Fruit fly (Drosophila melanogaster) whole organism, embryonic: ENCODE measurements around the gene PIG-Q.

Experiments used
- B-H1 ChIP-seq: fragments of 200-800 bp; sonication (Bioruptor generic); IDR thresholded peaks from 3 replicates; pipeline ENCODE4 v1.3.6; 2022; ENCODE audit warnings: missing biosample characterization, missing genetic modification characterization
- B-H2 ChIP-seq: fragments of 200-800 bp; sonication (Bioruptor generic); optimal IDR thresholded peaks from 2 replicates; lab custom pipeline; 2018; ENCODE audit warnings: missing biosample characterization, mild to moderate bottlenecking, missing genetic modification characterization
- Bgb ChIP-seq: fragments of 200-800 bp; sonication (Bioruptor generic); IDR thresholded peaks from 2 replicates; pipeline ENCODE4 v1.3.6; 2022; ENCODE audit warnings: missing biosample characterization, missing genetic modification characterization; ENCODE audit not compliant: partially characterized antibody
- BtbVII ChIP-seq: fragments of 200-800 bp; sonication (Bioruptor generic); optimal IDR thresholded peaks from 3 replicates; lab custom pipeline; 2017; ENCODE audit warnings: missing biosample characterization, mild to moderate bottlenecking, missing genetic modification characterization
- C15 ChIP-seq: fragments of 200-800 bp; sonication (Bioruptor generic); IDR thresholded peaks from 3 replicates; pipeline ENCODE4 v1.3.6; 2022; ENCODE audit warnings: missing biosample characterization, missing genetic modification characterization
- CG10209 ChIP-seq: fragments of 200-800 bp; sonication (Bioruptor generic); optimal IDR thresholded peaks from 3 replicates; lab custom pipeline; 2017; ENCODE audit warnings: missing biosample characterization, mild to moderate bottlenecking, missing genetic modification characterization, missing genetic modification reagents
- CG10321 ChIP-seq: fragments of 200-800 bp; sonication (Bioruptor generic); IDR thresholded peaks from 2 replicates; pipeline ENCODE4 v1.3.6; 2022; ENCODE audit warnings: missing biosample characterization, missing genetic modification characterization
- CG12236 ChIP-seq: fragments of 200-800 bp; sonication (Bioruptor generic); optimal IDR thresholded peaks from 2 replicates; lab custom pipeline; 2016; ENCODE audit warnings: missing biosample characterization, missing genetic modification characterization
- CG13894 ChIP-seq: fragments of 200-800 bp; sonication (Bioruptor generic); optimal IDR thresholded peaks from 3 replicates; lab custom pipeline; 2018; ENCODE audit warnings: missing biosample characterization, mild to moderate bottlenecking, missing genetic modification characterization, moderate library complexity
- CG14050 ChIP-seq: fragments of 200-800 bp; sonication (Bioruptor generic); IDR thresholded peaks from 3 replicates; pipeline ENCODE4 v1.3.6; 2022; ENCODE audit warnings: missing biosample characterization, missing genetic modification characterization
- CG15073 ChIP-seq: fragments of 200-800 bp; sonication (Bioruptor generic); optimal IDR thresholded peaks from 2 replicates; lab custom pipeline; 2016; ENCODE audit warnings: missing biosample characterization, missing genetic modification characterization
- CG15479 ChIP-seq: fragments of 200-800 bp; sonication (Bioruptor generic); optimal IDR thresholded peaks from 3 replicates; lab custom pipeline; 2019; ENCODE audit warnings: missing biosample characterization, mild to moderate bottlenecking, missing genetic modification characterization, moderate library complexity
- CG16779 ChIP-seq: fragments of 200-800 bp; sonication (Bioruptor generic); IDR thresholded peaks from 2 replicates; pipeline ENCODE4 v1.3.6; 2022; ENCODE audit warnings: missing biosample characterization, missing genetic modification characterization
- CG17385 ChIP-seq: fragments of 200-800 bp; sonication (Bioruptor generic); optimal IDR thresholded peaks from 3 replicates; lab custom pipeline; 2018; ENCODE audit warnings: missing biosample characterization, mild to moderate bottlenecking, missing genetic modification characterization
- CG17568 ChIP-seq: fragments of 200-800 bp; sonication (Bioruptor generic); optimal IDR thresholded peaks from 2 replicates; lab custom pipeline; 2018; ENCODE audit warnings: missing biosample characterization, mild to moderate bottlenecking, missing genetic modification characterization, moderate library complexity
- CG18262 ChIP-seq: fragments of 200-800 bp; optimal IDR thresholded peaks from 3 replicates; lab custom pipeline; 2019; ENCODE audit warnings: missing biosample characterization, mild to moderate bottlenecking, missing genetic modification characterization, moderate library complexity
- CG2875 ChIP-seq: fragments of 200-800 bp; sonication (Bioruptor generic); optimal IDR thresholded peaks from 2 replicates; lab custom pipeline; 2017; ENCODE audit warnings: missing biosample characterization, mild to moderate bottlenecking, missing genetic modification characterization, missing genetic modification reagents
- CG33213 ChIP-seq: fragments of 200-800 bp; sonication (Bioruptor generic); optimal IDR thresholded peaks from 3 replicates; lab custom pipeline; 2016; ENCODE audit warnings: missing biosample characterization, missing genetic modification characterization
- CG34224 ChIP-seq: fragments of 200-800 bp; sonication (Bioruptor generic); IDR thresholded peaks from 3 replicates; pipeline ENCODE4 v1.3.6; 2022; ENCODE audit warnings: missing biosample characterization, missing genetic modification characterization; ENCODE audit not compliant: partially characterized antibody
- CG3838 ChIP-seq: fragments of 200-800 bp; sonication (Bioruptor generic); optimal IDR thresholded peaks from 3 replicates; lab custom pipeline; 2016; ENCODE audit warnings: missing biosample characterization, missing genetic modification characterization
- CG43689 ChIP-seq: fragments of 200-800 bp; sonication (Bioruptor generic); IDR thresholded peaks from 2 replicates; pipeline ENCODE4 v1.3.6; 2022; ENCODE audit warnings: missing biosample characterization, missing genetic modification characterization
- CG7987 ChIP-seq: fragments of 200-800 bp; sonication (Bioruptor generic); optimal IDR thresholded peaks from 2 replicates; lab custom pipeline; 2018; ENCODE audit warnings: missing biosample characterization, mild to moderate bottlenecking, missing genetic modification characterization, moderate library complexity
- CG8359 ChIP-seq: fragments of 200-800 bp; sonication (Bioruptor generic); optimal IDR thresholded peaks from 2 replicates; lab custom pipeline; 2017; ENCODE audit warnings: missing biosample characterization, mild to moderate bottlenecking, missing genetic modification characterization, borderline replicate concordance
- Camta ChIP-seq: fragments of 200-800 bp; sonication (Bioruptor generic); optimal IDR thresholded peaks from 2 replicates; lab custom pipeline; 2016; ENCODE audit warnings: missing biosample characterization, missing genetic modification characterization
- Dip2 ChIP-seq: fragments of 200-800 bp; sonication (Bioruptor generic); IDR thresholded peaks from 2 replicates; pipeline ENCODE4 v1.3.6; 2022; ENCODE audit warnings: missing biosample characterization, missing genetic modification characterization
- Gug ChIP-seq: fragments of 200-800 bp; sonication (Bioruptor generic); IDR thresholded peaks from 4 replicates; pipeline ENCODE4 v1.3.6; 2022; ENCODE audit warnings: missing biosample characterization, missing genetic modification characterization
- HLH54F ChIP-seq: fragments of 200-800 bp; sonication (Bioruptor generic); optimal IDR thresholded peaks from 3 replicates; lab custom pipeline; 2016; ENCODE audit warnings: missing biosample characterization, missing genetic modification characterization
- Hr3 ChIP-seq: fragments of 200-800 bp; sonication (Bioruptor generic); optimal IDR thresholded peaks from 3 replicates; lab custom pipeline; 2016; ENCODE audit warnings: missing biosample characterization, missing genetic modification characterization
- Hr78 ChIP-seq, 2 experiments: fragments of 200-800 bp in 1 of 2; fragments of >200 bp in 1 of 2; sonication (Bioruptor generic) in 1 of 2; optimal IDR thresholded peaks; 2 replicates each; lab custom pipeline; 2017 to 2019; ENCODE audit warnings: missing biosample characterization in 2 of 2, missing genetic modification characterization in 2 of 2, mild to moderate bottlenecking in 1 of 2, moderate library complexity in 1 of 2
- Kr ChIP-seq: fragments of 200-800 bp; sonication (Bioruptor generic); optimal IDR thresholded peaks from 2 replicates; lab custom pipeline; 2017; ENCODE audit warnings: missing biosample characterization, mild to moderate bottlenecking, missing genetic modification characterization
- Lpt ChIP-seq: fragments of >200 bp; optimal IDR thresholded peaks from 2 replicates; lab custom pipeline; 2018; ENCODE audit warnings: missing biosample characterization, missing genetic modification characterization
- NfI ChIP-seq: fragments of 200-800 bp; sonication (Bioruptor generic); optimal IDR thresholded peaks from 3 replicates; lab custom pipeline; 2018; ENCODE audit warnings: missing biosample characterization, mild to moderate bottlenecking, missing genetic modification characterization, moderate library complexity
- ac ChIP-seq: fragments of 200-800 bp; sonication (Bioruptor generic); optimal IDR thresholded peaks from 3 replicates; lab custom pipeline; 2017; ENCODE audit warnings: missing biosample characterization, mild to moderate bottlenecking, missing genetic modification characterization
- aop ChIP-seq: fragments of 200-800 bp; sonication (Bioruptor generic); IDR thresholded peaks from 2 replicates; pipeline ENCODE4 v1.3.6; 2022; ENCODE audit warnings: missing biosample characterization, missing genetic modification characterization
- ash1 ChIP-seq: fragments of 200-800 bp; sonication (Bioruptor generic); optimal IDR thresholded peaks from 2 replicates; lab custom pipeline; 2018; ENCODE audit warnings: missing biosample characterization, mild to moderate bottlenecking, missing genetic modification characterization
- bsh ChIP-seq, 2 experiments: fragments of 200-800 bp; sonication (Bioruptor generic); optimal IDR thresholded peaks; 2 replicates each; lab custom pipeline; 2017 to 2018; ENCODE audit warnings: mild to moderate bottlenecking in 2 of 2, missing biosample characterization in 2 of 2, missing genetic modification characterization in 2 of 2, moderate library complexity in 1 of 2
- cg ChIP-seq: fragments of 200-800 bp; sonication (Bioruptor generic); optimal IDR thresholded peaks from 3 replicates; lab custom pipeline; 2019; ENCODE audit warnings: missing biosample characterization, mild to moderate bottlenecking, missing genetic modification characterization, moderate library complexity
- crp ChIP-seq, 2 experiments: fragments of 200-800 bp; sonication (Bioruptor generic); optimal IDR thresholded peaks; 2 replicates in 1 of 2; 3 replicates in 1 of 2; lab custom pipeline; 2017; ENCODE audit warnings: missing biosample characterization in 2 of 2, missing genetic modification characterization in 2 of 2, mild to moderate bottlenecking in 1 of 2, moderate library complexity in 1 of 2
- dati ChIP-seq: fragments of 200-800 bp; sonication (Bioruptor generic); IDR thresholded peaks from 2 replicates; pipeline ENCODE4 v1.3.6; 2022; ENCODE audit warnings: missing biosample characterization, missing genetic modification characterization
- fd64A ChIP-seq: fragments of 200-800 bp; sonication (Bioruptor generic); optimal IDR thresholded peaks from 3 replicates; lab custom pipeline; 2018; ENCODE audit warnings: missing biosample characterization, mild to moderate bottlenecking, missing genetic modification characterization
- gfzf ChIP-seq: fragments of 200-800 bp; sonication (Bioruptor generic); optimal IDR thresholded peaks from 2 replicates; lab custom pipeline; 2016; ENCODE audit warnings: missing biosample characterization, mild to moderate bottlenecking, missing genetic modification characterization, moderate library complexity
- grn ChIP-seq: fragments of 200-800 bp; sonication (Bioruptor generic); optimal IDR thresholded peaks from 3 replicates; lab custom pipeline; 2017; ENCODE audit warnings: missing biosample characterization, missing genetic modification characterization
- phol ChIP-seq: fragments of 200-800 bp; sonication (Bioruptor generic); optimal IDR thresholded peaks from 3 replicates; lab custom pipeline; 2018; ENCODE audit warnings: missing biosample characterization, mild to moderate bottlenecking, missing genetic modification characterization, moderate library complexity
- seq ChIP-seq: fragments of 200-800 bp; sonication (Bioruptor generic); IDR thresholded peaks from 2 replicates; pipeline ENCODE4 v1.3.6; 2022; ENCODE audit warnings: missing biosample characterization, missing genetic modification characterization
- sob ChIP-seq: fragments of 200-800 bp; sonication (Bioruptor generic); IDR thresholded peaks from 2 replicates; pipeline ENCODE4 v1.3.6; 2022; ENCODE audit warnings: missing biosample characterization, missing genetic modification characterization
- sr ChIP-seq: fragments of 200-800 bp; sonication (Bioruptor generic); IDR thresholded peaks from 3 replicates; pipeline ENCODE4 v1.3.6; 2022; ENCODE audit warnings: missing biosample characterization, missing genetic modification characterization
- tap ChIP-seq: fragments of 200-800 bp; optimal IDR thresholded peaks from 3 replicates; lab custom pipeline; 2019; ENCODE audit warnings: missing biosample characterization, mild to moderate bottlenecking, missing genetic modification characterization, moderate library complexity
- toy ChIP-seq: fragments of 200-800 bp; sonication (Bioruptor generic); IDR thresholded peaks from 2 replicates; pipeline ENCODE4 v1.3.6; 2022; ENCODE audit warnings: missing biosample characterization, missing genetic modification characterization
- unpg ChIP-seq: fragments of 200-800 bp; sonication (Bioruptor generic); optimal IDR thresholded peaks from 3 replicates; lab custom pipeline; 2018; ENCODE audit warnings: missing biosample characterization, mild to moderate bottlenecking, missing genetic modification characterization, moderate library complexity

Gene PIG-Q

DNA sequence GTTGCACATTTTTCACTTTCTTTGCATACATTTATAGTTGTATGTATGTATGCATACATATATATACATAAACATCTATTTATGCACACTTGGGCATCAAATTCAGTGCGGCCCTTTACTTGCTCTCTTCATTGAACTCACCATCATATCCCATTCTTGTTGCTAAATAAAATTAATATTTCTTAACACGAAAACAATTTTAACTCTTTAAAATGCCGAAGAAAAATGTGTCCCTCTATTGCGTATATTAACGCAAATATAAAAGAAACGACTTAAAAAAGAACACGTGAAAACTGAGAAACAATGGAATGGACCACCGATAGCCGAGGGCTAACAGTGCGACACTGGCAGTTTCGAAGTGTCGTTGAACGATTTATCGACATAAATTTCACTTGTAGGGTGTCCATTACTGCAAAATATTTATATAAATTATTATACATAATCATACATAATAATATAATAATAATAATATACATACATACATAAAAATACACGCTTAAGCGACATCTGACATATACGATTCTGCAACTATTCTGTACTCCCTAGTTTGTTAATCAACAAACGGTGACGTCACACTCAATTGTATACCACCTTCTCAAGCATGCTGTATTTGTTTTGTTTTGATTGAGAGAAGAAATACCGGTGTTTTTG, at the start of gene PIG-Q, which contains the start of gene U2af50 (continued):
- TF ChIP-seq Kr (GFP tag; lab: Kevin White, UChicago) (peak; percentile 57), CG16779 (GFP tag; lab: Robert Waterston, UW) (no peak; the same call in 1 of the 2 replicates), Bgb (GFP tag; lab: Robert Waterston, UW) (peak; percentile 34; the same call in 1 of the 2 replicates), CG2875 (peak; percentile 85), gfzf (GFP tag; lab: Kevin White, UChicago) (no peak), C15 (GFP tag; lab: Robert Waterston, UW) (peak; percentile 73; the same call in 1 of the 3 replicates), CG15479 (GFP tag; lab: Kevin White, UChicago) (peak; percentile 27), CG10209 (GFP tag; lab: Kevin White, UChicago) (peak; percentile 93), Gug (no peak; the same call in 2 of the 4 replicates), toy (GFP tag; lab: Robert Waterston, UW) (peak; percentile 79; the same call in 1 of the 2 replicates), tap (tag; lab: Kevin White, UChicago) (peak; percentile 88), CG8359 (GFP tag; lab: Kevin White, UChicago) (peak; percentile 86), phol (tag; lab: Kevin White, UChicago) (peak; percentile 95), Camta (GFP tag; lab: Kevin White, UChicago) (peak; percentile 57), dati (peak; percentile 50; the same call in 1 of the 2 replicates), aop (GFP tag; lab: Robert Waterston, UW) (no peak), B-H1 (GFP tag; lab: Robert Waterston, UW) (peak; percentile 82; the same call in 2 of the 3 replicates), sob (peak; percentile 94), HLH54F (GFP tag; lab: Kevin White, UChicago) (peak; percentile 45), fd64A (GFP tag; lab: Kevin White, UChicago) (no peak), Dip2 (no peak), CG10321 (GFP tag; lab: Robert Waterston, UW) (no peak), seq (GFP tag; lab: Robert Waterston, UW) (peak; percentile 88; the same call in 1 of the 2 replicates), sr (GFP tag; lab: Robert Waterston, UW) (no peak), CG17385 (GFP tag; lab: Kevin White, UChicago) (peak; percentile 87), BtbVII (GFP tag; lab: Kevin White, UChicago) (peak; percentile 90), CG18262 (tag; lab: Kevin White, UChicago) (peak; percentile 95), CG33213 (GFP tag; lab: Kevin White, UChicago) (peak; percentile 32), CG3838 (peak; percentile 60), grn (GFP tag; lab: Kevin White, UChicago) (no peak), CG15073 (peak; percentile 41), Hr3 (peak; percentile 94), crp (GFP tag; optimal IDR thresholded peaks at IDR 0.05; lab: Kevin White, UChicago) (peak in 1 of 2 experiments; percentile 48), Lpt (GFP tag; lab: Kevin White, UChicago) (no peak), CG14050 (no peak; the same call in 1 of the 3 replicates), ash1 (GFP tag; lab: Kevin White, UChicago) (no peak), cg (GFP tag; lab: Kevin White, UChicago) (peak; percentile 77), Hr78 (GFP tag; optimal IDR thresholded peaks at IDR 0.05; lab: Kevin White, UChicago) (no peak), CG7987 (GFP tag; lab: Kevin White, UChicago) (peak; percentile 84), B-H2 (GFP tag; lab: Kevin White, UChicago) (peak; percentile 89), bsh (GFP tag; optimal IDR thresholded peaks at IDR 0.05; lab: Kevin White, UChicago) (peak; percentile 77 to 96), CG13894 (peak; percentile 90), CG34224 (GFP tag; lab: Robert Waterston, UW) (no peak), CG17568 (GFP tag; lab: Kevin White, UChicago) (no peak), unpg (GFP tag; lab: Kevin White, UChicago) (peak; percentile 95), ac (peak; percentile 78), CG43689 (GFP tag; lab: Robert Waterston, UW) (no peak), CG12236 (GFP tag; lab: Kevin White, UChicago) (no peak), NfI (peak; percentile 93)
